Worm (Caenorhabditis elegans) whole organism, mixed stage, embryonic: Measurements from ENCODE around the gene F53A9.1.
"Not testable (repeated sequence)": the region's sequence is repeated elsewhere in the genome, so short reads cannot be mapped to it uniquely, and the experiment has no call there.

ENCODE experiments used
- M03D4.4 ChIP-seq: sonication (generic microtip); optimal IDR thresholded peaks from 2 replicates; lab custom pipeline; 2017; ENCODE audit warnings: mild to moderate bottlenecking, missing genetic modification characterization, missing compliant biosample characterization
- bed-3 ChIP-seq: fragments of 200-800 bp; sonication (Bioruptor generic); optimal IDR thresholded peaks from 3 replicates; lab custom pipeline; 2018; ENCODE audit warnings: mild to moderate bottlenecking, missing genetic modification characterization, moderate library complexity, missing compliant biosample characterization
- blmp-1 ChIP-seq: fragments of 150-350 bp; optimal IDR thresholded peaks from 2 replicates; lab custom pipeline; 2014; ENCODE audit warnings: missing biosample characterization, missing genetic modification characterization
- ceh-39 ChIP-seq: fragments of 150-350 bp; optimal IDR thresholded peaks from 2 replicates; lab custom pipeline; 2014; ENCODE audit warnings: missing biosample characterization, missing genetic modification characterization
- ceh-43 ChIP-seq: fragments of 200-800 bp; sonication (Bioruptor generic); optimal IDR thresholded peaks from 2 replicates; lab custom pipeline; 2018; ENCODE audit warnings: mild to moderate bottlenecking, missing genetic modification characterization, moderate library complexity, missing compliant biosample characterization
- ceh-83 ChIP-seq: fragments of 200-800 bp; sonication (Bioruptor generic); optimal IDR thresholded peaks from 2 replicates; lab custom pipeline; 2018; ENCODE audit warnings: mild to moderate bottlenecking, missing genetic modification characterization, missing compliant biosample characterization
- ces-1 ChIP-seq: fragments of 150-350 bp; optimal IDR thresholded peaks from 2 replicates; lab custom pipeline; 2014; ENCODE audit warnings: missing biosample characterization, missing genetic modification reagents, missing genetic modification characterization
- cnd-1 ChIP-seq: fragments of 200-800 bp; sonication (Bioruptor generic); optimal IDR thresholded peaks from 2 replicates; lab custom pipeline; 2018; ENCODE audit warnings: mild to moderate bottlenecking, missing genetic modification characterization, missing compliant biosample characterization
- drap-1 ChIP-seq: fragments of 200-800 bp; sonication (Bioruptor generic); optimal IDR thresholded peaks from 3 replicates; lab custom pipeline; 2018; ENCODE audit warnings: mild to moderate bottlenecking, missing genetic modification characterization, missing compliant biosample characterization
- elt-1 ChIP-seq: sonication (generic microtip); optimal IDR thresholded peaks from 2 replicates; lab custom pipeline; 2017; ENCODE audit warnings: missing genetic modification characterization, mild to moderate bottlenecking, missing compliant biosample characterization, antibody characterized with exemption, moderate library complexity, borderline replicate concordance; ENCODE audit not compliant: insufficient read depth
- elt-3 ChIP-seq: fragments of 150-350 bp; optimal IDR thresholded peaks from 2 replicates; lab custom pipeline; 2014; ENCODE audit warnings: missing biosample characterization, missing genetic modification characterization
- flh-1 ChIP-seq: fragments of 200-800 bp; sonication (Bioruptor generic); optimal IDR thresholded peaks from 2 replicates; lab custom pipeline; 2018; ENCODE audit warnings: mild to moderate bottlenecking, missing genetic modification characterization, moderate library complexity, missing compliant biosample characterization
- ham-2 ChIP-seq: fragments of 200-800 bp; sonication (Bioruptor generic); optimal IDR thresholded peaks from 2 replicates; lab custom pipeline; 2018; ENCODE audit warnings: mild to moderate bottlenecking, missing genetic modification characterization, missing compliant biosample characterization
- hlh-1 ChIP-seq: fragments of 150-350 bp; optimal IDR thresholded peaks from 2 replicates; lab custom pipeline; 2014; ENCODE audit warnings: missing biosample characterization, missing genetic modification reagents, missing genetic modification characterization
- lin-13 ChIP-seq: fragments of 150-350 bp; optimal IDR thresholded peaks from 2 replicates; lab custom pipeline; 2014; ENCODE audit warnings: missing biosample characterization, missing genetic modification characterization
- lin-32 ChIP-seq: fragments of 200-800 bp; sonication (Bioruptor generic); optimal IDR thresholded peaks from 2 replicates; lab custom pipeline; 2018; ENCODE audit warnings: mild to moderate bottlenecking, missing genetic modification characterization, missing compliant biosample characterization
- lsy-2 ChIP-seq: fragments of 150-350 bp; optimal IDR thresholded peaks from 2 replicates; lab custom pipeline; 2014; ENCODE audit warnings: missing biosample characterization, missing genetic modification characterization
- mab-5 ChIP-seq: fragments of 150-350 bp; optimal IDR thresholded peaks from 2 replicates; lab custom pipeline; 2014; ENCODE audit warnings: missing biosample characterization, missing genetic modification characterization
- mep-1 ChIP-seq: fragments of 150-350 bp; optimal IDR thresholded peaks from 2 replicates; lab custom pipeline; 2017; ENCODE audit warnings: missing biosample characterization, missing genetic modification reagents, missing genetic modification characterization, inconsistent platforms
- mls-2 ChIP-seq: sonication (generic microtip); optimal IDR thresholded peaks from 2 replicates; lab custom pipeline; 2016; ENCODE audit warnings: mild to moderate bottlenecking, missing genetic modification characterization, moderate library complexity, missing compliant biosample characterization
- nhr-12 ChIP-seq: fragments of 150-350 bp; optimal IDR thresholded peaks from 2 replicates; lab custom pipeline; 2014; ENCODE audit warnings: missing biosample characterization, missing genetic modification characterization
- nhr-2 ChIP-seq: fragments of 150-350 bp; optimal IDR thresholded peaks from 2 replicates; lab custom pipeline; 2014; ENCODE audit warnings: missing biosample characterization, missing genetic modification characterization
- nhr-237 ChIP-seq: fragments of 150-350 bp; optimal IDR thresholded peaks from 2 replicates; lab custom pipeline; 2014; ENCODE audit warnings: missing biosample characterization, missing genetic modification characterization
- nhr-28 ChIP-seq: fragments of 150-350 bp; optimal IDR thresholded peaks from 2 replicates; lab custom pipeline; 2014; ENCODE audit warnings: missing biosample characterization, missing genetic modification characterization
- nhr-76 ChIP-seq: sonication (generic microtip); optimal IDR thresholded peaks from 2 replicates; lab custom pipeline; 2017; ENCODE audit warnings: missing biosample characterization, missing genetic modification characterization
- pha-4 ChIP-seq: fragments of 150-350 bp; optimal IDR thresholded peaks from 2 replicates; lab custom pipeline; 2018; ENCODE audit warnings: missing biosample characterization, missing genetic modification reagents, missing genetic modification characterization
- sem-2 ChIP-seq: fragments of 200-800 bp; sonication (Bioruptor generic); optimal IDR thresholded peaks from 2 replicates; lab custom pipeline; 2018; ENCODE audit warnings: mild to moderate bottlenecking, missing genetic modification characterization, missing compliant biosample characterization
- snpc-4 ChIP-seq: fragments of 150-350 bp; optimal IDR thresholded peaks from 2 replicates; lab custom pipeline; 2014; ENCODE audit warnings: missing biosample characterization, missing genetic modification characterization
- sptf-1 ChIP-seq: sonication (generic microtip); optimal IDR thresholded peaks from 2 replicates; lab custom pipeline; 2017; ENCODE audit warnings: mild to moderate bottlenecking, missing genetic modification characterization, moderate library complexity, missing compliant biosample characterization
- tbx-8 ChIP-seq: fragments of 200-800 bp; sonication (Bioruptor generic); optimal IDR thresholded peaks from 2 replicates; lab custom pipeline; 2018; ENCODE audit warnings: mild to moderate bottlenecking, missing genetic modification characterization, moderate library complexity, missing compliant biosample characterization
- unc-120 ChIP-seq: sonication (generic microtip); optimal IDR thresholded peaks from 2 replicates; lab custom pipeline; 2017; ENCODE audit warnings: missing genetic modification characterization, missing compliant biosample characterization; ENCODE audit not compliant: poor library complexity, severe bottlenecking
- unc-39 ChIP-seq: fragments of 150-350 bp; optimal IDR thresholded peaks from 2 replicates; lab custom pipeline; 2014; ENCODE audit warnings: missing biosample characterization, missing genetic modification characterization
- unc-62 ChIP-seq: fragments of 150-350 bp; optimal IDR thresholded peaks from 2 replicates; lab custom pipeline; 2014; ENCODE audit warnings: missing biosample characterization, missing genetic modification reagents, missing genetic modification characterization
- zip-8 ChIP-seq: fragments of 150-350 bp; optimal IDR thresholded peaks from 2 replicates; lab custom pipeline; 2014; ENCODE audit warnings: missing biosample characterization, missing genetic modification characterization
- ztf-11 ChIP-seq: fragments of 150-350 bp; optimal IDR thresholded peaks from 2 replicates; lab custom pipeline; 2014; ENCODE audit warnings: missing biosample characterization, missing genetic modification characterization

Gene F53A9.1

DNA sequence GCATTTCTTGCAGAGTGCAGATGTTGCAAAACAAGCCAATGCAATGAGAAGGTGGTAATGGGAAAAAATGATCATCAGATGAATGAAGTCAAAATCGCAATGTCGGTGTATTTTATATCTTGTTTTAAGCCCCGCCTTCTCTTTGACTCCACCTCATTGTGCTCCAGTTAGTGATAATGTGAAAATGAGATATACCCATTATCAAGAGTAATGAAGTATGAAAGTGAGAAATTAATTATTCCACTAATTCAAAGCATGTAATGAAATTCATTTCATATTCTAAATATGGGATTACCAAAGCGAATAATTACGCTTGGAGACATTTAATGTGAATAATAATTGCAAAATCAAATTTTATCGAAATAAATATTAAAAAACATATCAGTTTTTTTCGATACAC lies 20.4 kb downstream of the F53A9.1 start, which contains the start of gene M02D8.6:
M02D8.6 (minus strand) TSS at position 101 of the 400 bp plus-strand sequence.
- not testable (repeated sequence) for TF ChIP-seq sptf-1 (tag; lab: Kevin White, UChicago); nhr-28 (tag; lab: Kevin White, UChicago); bed-3 (GFP tag; lab: Kevin White, UChicago)
- TF ChIP-seq, all 35 proteins: peak for 0; not testable (repeated sequence) for 35

DNA sequence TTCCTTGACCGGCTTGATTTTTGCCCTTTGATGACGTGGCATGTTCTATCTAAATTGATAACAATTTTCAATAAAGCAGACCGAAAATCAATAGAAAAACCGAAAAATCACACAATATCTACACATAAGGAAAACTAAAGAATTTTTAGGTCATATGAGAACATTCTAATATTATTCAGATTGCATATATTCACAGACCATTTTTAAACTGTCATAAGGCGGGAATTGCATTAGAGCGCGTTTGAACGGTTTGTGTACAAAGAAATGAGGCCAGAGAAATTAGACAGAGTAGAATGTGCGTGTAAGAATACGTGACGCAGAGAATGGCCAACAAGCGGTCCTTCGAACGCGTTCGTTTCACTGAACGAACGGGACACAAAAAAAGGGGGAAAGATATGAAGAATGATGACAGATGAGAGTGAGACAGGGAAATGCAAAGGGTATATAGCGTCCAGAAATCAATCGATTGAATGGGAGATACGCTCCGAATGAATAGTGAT lies 25.6 kb downstream of the F53A9.1 start, which contains the start of gene M02D8.3:
M02D8.3 (minus strand) TSS at position 51 of the 500 bp plus-strand sequence.
- TF ChIP-seq elt-1 (tag; lab: Kevin White, UChicago) (peak; percentile 66), elt-3 (tag; lab: Kevin White, UChicago) (no peak), pha-4 (tag; lab: Kevin White, UChicago) (peak; percentile 44), nhr-12 (tag; lab: Kevin White, UChicago) (no peak), nhr-2 (tag; lab: Kevin White, UChicago) (peak; percentile 78), mab-5 (tag; lab: Kevin White, UChicago) (no peak), cnd-1 (tag; lab: Kevin White, UChicago) (peak; percentile 56), nhr-28 (tag; lab: Kevin White, UChicago) (no peak), nhr-237 (no peak), ceh-83 (GFP tag; lab: Kevin White, UChicago) (no peak), hlh-1 (tag; lab: Kevin White, UChicago) (peak; percentile 76), mep-1 (tag; lab: Kevin White, UChicago) (peak; percentile 67), ham-2 (GFP tag; lab: Kevin White, UChicago) (no peak), ceh-43 (no peak), bed-3 (GFP tag; lab: Kevin White, UChicago) (no peak), blmp-1 (tag; lab: Kevin White, UChicago) (no peak), sem-2 (GFP tag; lab: Kevin White, UChicago) (no peak), M03D4.4 (tag; lab: Kevin White, UChicago) (no peak), unc-39 (tag; lab: Kevin White, UChicago) (no peak), snpc-4 (no peak), zip-8 (tag; lab: Kevin White, UChicago) (no peak), drap-1 (GFP tag; lab: Kevin White, UChicago) (no peak), lin-32 (GFP tag; lab: Kevin White, UChicago) (no peak), mls-2 (tag; lab: Kevin White, UChicago) (peak; percentile 21), ztf-11 (no peak), sptf-1 (tag; lab: Kevin White, UChicago) (no peak), nhr-76 (tag; lab: Kevin White, UChicago) (no peak), flh-1 (GFP tag; lab: Kevin White, UChicago) (no peak), tbx-8 (GFP tag; lab: Kevin White, UChicago) (no peak), lin-13 (tag; lab: Kevin White, UChicago) (peak; percentile 46), ceh-39 (peak; percentile 78), unc-120 (tag; lab: Kevin White, UChicago) (peak; percentile 29), ces-1 (GFP tag; lab: Kevin White, UChicago) (peak; percentile 38), lsy-2 (peak; percentile 36), unc-62 (GFP tag; lab: Kevin White, UChicago) (peak; percentile 83)

DNA sequence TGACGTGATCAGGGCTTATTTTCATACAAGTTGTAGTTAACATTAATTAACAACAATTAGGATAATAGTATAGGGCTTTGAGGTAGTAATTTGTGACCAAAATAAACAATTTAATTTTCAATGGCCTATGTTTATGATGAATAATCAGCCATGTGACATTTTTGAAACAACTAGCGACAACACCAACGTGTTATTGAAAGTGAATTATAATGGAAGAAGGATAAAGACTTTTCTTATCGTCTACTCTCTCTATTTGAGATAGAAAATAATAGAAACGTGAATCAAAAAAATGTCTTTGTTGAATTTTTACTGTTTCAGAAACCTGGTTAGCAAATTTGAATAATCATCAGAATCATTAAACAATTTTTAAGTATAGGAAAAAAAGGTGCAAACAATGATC lies 26.4 kb downstream of the F53A9.1 start:
- no peak for TF ChIP-seq cnd-1 (tag; lab: Kevin White, UChicago)
- no peak for TF ChIP-seq elt-3 (tag; lab: Kevin White, UChicago)
- no peak for TF ChIP-seq pha-4 (tag; lab: Kevin White, UChicago)
- no peak for TF ChIP-seq lin-13 (tag; lab: Kevin White, UChicago)
- no peak for TF ChIP-seq ham-2 (GFP tag; lab: Kevin White, UChicago)
- no peak for TF ChIP-seq flh-1 (GFP tag; lab: Kevin White, UChicago)
- TF ChIP-seq unc-120 (tag; lab: Kevin White, UChicago): no peak
